Fruit fly (Drosophila melanogaster) whole organism, pupa: ENCODE measurements around the gene CG16998.

Source experiments
- CG17806 ChIP-seq: fragments of 200-800 bp; sonication (Bioruptor generic); optimal IDR thresholded peaks from 2 replicates; lab custom pipeline; 2018; ENCODE audit warnings: missing biosample characterization, mild to moderate bottlenecking, missing genetic modification characterization, moderate library complexity
- CG9948 ChIP-seq: fragments of 200-800 bp; sonication (Bioruptor generic); optimal IDR thresholded peaks from 2 replicates; lab custom pipeline; 2018; ENCODE audit warnings: missing biosample characterization, mild to moderate bottlenecking, missing genetic modification characterization, moderate library complexity
- Ets98B ChIP-seq: fragments of 200-800 bp; sonication (Bioruptor generic); IDR thresholded peaks from 2 replicates; pipeline ENCODE4 v1.3.6; 2022; ENCODE audit warnings: missing biosample characterization, missing genetic modification characterization

- no peak for TF ChIP-seq Ets98B (GFP tag; lab: Robert Waterston, UW)
- no peak for TF ChIP-seq CG17806 (tag; lab: Kevin White, UChicago)
- TF ChIP-seq CG9948 (tag; lab: Kevin White, UChicago), result no peak
Measured at dm6 chr3L:7583154-7583553, 43.5 kb upstream of the CG16998 start, which contains the start of gene mmm.
